Worm (Caenorhabditis elegans): ENCODE data around the gene T05A7.12.

The T05A7.12 gene

ce11 chrII:4648785-4649184 lies 14.3 kb downstream of the T05A7.12 start, which contains the start of gene lgc-27:
TSS of gene lgc-27 (plus strand) at chrII:4649085.
- TF ChIP-seq elt-3 (tag; optimal IDR thresholded peaks at IDR 0.05), result no peak
- no peak for TF ChIP-seq crh-2 (tag; optimal IDR thresholded peaks at IDR 0.05)
- TF ChIP-seq nhr-23 (tag; optimal IDR thresholded peaks at IDR 0.05), result no peak
- no peak for TF ChIP-seq nhr-21 (tag; optimal IDR thresholded peaks at IDR 0.05)
- TF ChIP-seq egl-27 (tag; optimal IDR thresholded peaks at IDR 0.05), result no peak
- no peak for TF ChIP-seq nhr-10 (tag; optimal IDR thresholded peaks at IDR 0.05)
- no peak for TF ChIP-seq sma-3 (GFP tag; optimal IDR thresholded peaks at IDR 0.05)
- TF ChIP-seq ztf-4 (tag; optimal IDR thresholded peaks at IDR 0.05), result no peak
- TF ChIP-seq nhr-129 (tag; optimal IDR thresholded peaks at IDR 0.05), result no peak

ce11 chrII:4640748-4641147 lies 22.3 kb downstream of the T05A7.12 start:
- TF ChIP-seq dmd-4 (tag; optimal IDR thresholded peaks at IDR 0.05), result no peak
- no peak for TF ChIP-seq aly-2 (tag; optimal IDR thresholded peaks at IDR 0.05)
- no peak for TF ChIP-seq F13H6.1 (tag; optimal IDR thresholded peaks at IDR 0.05)
- TF ChIP-seq zag-1 (tag; optimal IDR thresholded peaks at IDR 0.05), result no peak
- no peak for TF ChIP-seq blmp-1 (tag; optimal IDR thresholded peaks at IDR 0.05; ENCODE audit: insufficient read depth)
- TF ChIP-seq nhr-6 (tag; optimal IDR thresholded peaks at IDR 0.05), result no peak
- no peak for TF ChIP-seq lin-11 (tag; optimal IDR thresholded peaks at IDR 0.05)
- no peak for TF ChIP-seq nhr-12 (tag; optimal IDR thresholded peaks at IDR 0.05)
- peak; percentile 37 for TF ChIP-seq C34F6.9 (tag; optimal IDR thresholded peaks at IDR 0.05)
- TF ChIP-seq ceh-16 (tag; optimal IDR thresholded peaks at IDR 0.05), result no peak
- no peak for TF ChIP-seq ztf-4 (tag; optimal IDR thresholded peaks at IDR 0.05)
- TF ChIP-seq unc-55 (GFP tag; optimal IDR thresholded peaks at IDR 0.05), result peak; percentile 47

ce11 chrII:4638891-4639290 lies 24.2 kb downstream of the T05A7.12 start:
- no peak for TF ChIP-seq unc-62 (GFP tag; optimal IDR thresholded peaks at IDR 0.05)
- no peak for TF ChIP-seq nhr-21 (tag; optimal IDR thresholded peaks at IDR 0.05)
- TF ChIP-seq nhr-129 (tag; optimal IDR thresholded peaks at IDR 0.05), result no peak
- no peak for TF ChIP-seq lin-39 (tag; optimal IDR thresholded peaks at IDR 0.05)

ce11 chrII:4638241-4638640 lies 24.8 kb downstream of the T05A7.12 start, which contains the start of gene che-10:
TSS of gene che-10 (minus strand) at chrII:4638341.
- TF ChIP-seq nhr-6 (tag; optimal IDR thresholded peaks at IDR 0.05) (no peak), ZK546.5 (tag; optimal IDR thresholded peaks at IDR 0.05) (no peak), blmp-1 (tag; optimal IDR thresholded peaks at IDR 0.05; ENCODE audit: insufficient read depth) (no peak), sma-9 (GFP tag; optimal IDR thresholded peaks at IDR 0.05) (no peak), sma-9 (tag; optimal IDR thresholded peaks at IDR 0.05) (no peak), lin-11 (tag; optimal IDR thresholded peaks at IDR 0.05) (no peak), zag-1 (tag; optimal IDR thresholded peaks at IDR 0.05) (no peak), Y55F3AM.14 (GFP tag; optimal IDR thresholded peaks at IDR 0.05) (no peak), ceh-16 (tag; optimal IDR thresholded peaks at IDR 0.05) (no peak), ztf-4 (tag; optimal IDR thresholded peaks at IDR 0.05) (no peak), nhr-23 (tag; optimal IDR thresholded peaks at IDR 0.05) (no peak), F13H6.1 (tag; optimal IDR thresholded peaks at IDR 0.05) (no peak), egl-27 (tag; optimal IDR thresholded peaks at IDR 0.05) (no peak), sem-4 (tag; optimal IDR thresholded peaks at IDR 0.05) (no peak)

ce11 chrII:4631479-4631878 lies 31.6 kb downstream of the T05A7.12 start:
- no peak for TF ChIP-seq unc-39 (tag; optimal IDR thresholded peaks at IDR 0.05)
- TF ChIP-seq nhr-237 (tag; optimal IDR thresholded peaks at IDR 0.05), result no peak
- TF ChIP-seq nhr-129 (tag; optimal IDR thresholded peaks at IDR 0.05), result no peak
- no peak for TF ChIP-seq R02D3.7 (tag; optimal IDR thresholded peaks at IDR 0.05)
- no peak for TF ChIP-seq dmd-4 (tag; optimal IDR thresholded peaks at IDR 0.05)
- no peak for TF ChIP-seq egl-27 (tag; optimal IDR thresholded peaks at IDR 0.05)
- TF ChIP-seq sem-4 (tag; optimal IDR thresholded peaks at IDR 0.05), result no peak
- no peak for TF ChIP-seq nhr-11 (tag; optimal IDR thresholded peaks at IDR 0.05)
- TF ChIP-seq skn-1 (tag; optimal IDR thresholded peaks at IDR 0.05), result no peak
- no peak for TF ChIP-seq ZK546.5 (tag; optimal IDR thresholded peaks at IDR 0.05)
- no peak for TF ChIP-seq aly-2 (tag; optimal IDR thresholded peaks at IDR 0.05)
- TF ChIP-seq sma-9 (GFP tag; optimal IDR thresholded peaks at IDR 0.05), result no peak
- TF ChIP-seq sma-9 (tag; optimal IDR thresholded peaks at IDR 0.05), result no peak
- TF ChIP-seq fos-1 (tag; optimal IDR thresholded peaks at IDR 0.05), result no peak
- no peak for TF ChIP-seq mbf-1 (tag; optimal IDR thresholded peaks at IDR 0.05)

Measured in whole organism, L2 larva.